Fruit fly (Drosophila melanogaster): ENCODE results near the gene Rassf.

Gene Rassf

DNA sequence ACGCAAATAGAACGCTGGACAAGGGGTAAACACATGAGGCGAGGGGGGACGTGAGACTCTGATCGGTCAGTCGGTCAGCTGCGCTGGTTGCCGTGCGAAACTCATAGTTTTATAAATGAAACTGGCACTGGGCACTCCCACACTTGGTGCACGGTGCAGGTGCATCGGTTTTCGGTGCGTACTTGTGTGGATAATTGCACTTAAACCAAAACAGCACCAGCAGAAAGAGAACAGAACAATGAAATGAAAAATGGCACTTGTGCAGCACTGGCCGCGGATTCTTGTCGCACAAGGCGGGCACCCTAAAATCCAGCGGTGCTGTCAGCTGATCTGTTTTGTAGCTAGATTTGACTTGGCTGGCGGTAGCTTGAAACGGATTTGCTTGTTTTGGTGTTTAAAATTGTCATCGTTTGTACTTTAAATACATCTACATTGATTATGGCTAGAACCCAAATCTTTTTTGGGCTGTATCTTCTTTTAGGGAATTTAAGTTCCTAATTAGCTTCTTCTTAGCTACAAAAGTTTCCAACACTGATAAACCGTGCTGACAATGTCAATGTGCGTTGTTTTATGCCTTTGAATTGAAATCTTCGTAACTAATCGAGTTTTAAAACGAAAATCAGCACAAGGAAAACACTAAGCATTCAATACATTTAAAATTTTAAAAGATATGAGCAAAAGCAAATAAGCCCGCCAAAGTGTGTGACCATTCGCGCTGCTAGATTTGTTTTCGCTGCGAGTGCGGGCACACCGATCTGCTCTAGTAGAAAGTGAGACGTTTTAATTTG is at the start of gene Rassf, which contains the start of gene CenB1A:
Rassf (minus strand) TSS at position 249 of the 788 bp plus-strand sequence.
CenB1A (plus strand) TSS at position 718 of the 788 bp plus-strand sequence.
- TF ChIP-seq CG13204 (GFP tag; optimal IDR thresholded peaks at IDR 0.05) (no peak), rn (GFP tag; IDR thresholded peaks at IDR 0.05) (no peak), CG32121 (GFP tag; IDR thresholded peaks at IDR 0.05) (peak; percentile 18; the same call in 1 of the 2 replicates), CG8301 (tag; optimal IDR thresholded peaks at IDR 0.05) (no peak), CG8159 (tag; optimal IDR thresholded peaks at IDR 0.05) (peak; percentile 1), CG17806 (tag; optimal IDR thresholded peaks at IDR 0.05) (no peak), Pif1B (GFP tag; optimal IDR thresholded peaks at IDR 0.05) (no peak), CG4496 (GFP tag; IDR thresholded peaks at IDR 0.05) (peak; percentile 65; the same call in 2 of the 3 replicates), CG12605 (GFP tag; IDR thresholded peaks at IDR 0.05) (no peak), gl (tag; optimal IDR thresholded peaks at IDR 0.05) (no peak), CG14655 (GFP tag; optimal IDR thresholded peaks at IDR 0.05) (no peak), Pif1A (GFP tag; optimal IDR thresholded peaks at IDR 0.05) (no peak), CG34367 (tag; optimal IDR thresholded peaks at IDR 0.05) (peak; percentile 5), EcR (GFP tag; optimal IDR thresholded peaks at IDR 0.05) (no peak), fd96Ca (GFP tag; IDR thresholded peaks at IDR 0.05) (peak; percentile 53; the same call in 1 of the 3 replicates), Snoo (tag; optimal IDR thresholded peaks at IDR 0.05) (no peak), CG15710 (tag; optimal IDR thresholded peaks at IDR 0.05) (peak; percentile 23), CG10348 (GFP tag; IDR thresholded peaks at IDR 0.05) (no peak), CG9948 (tag; optimal IDR thresholded peaks at IDR 0.05) (no peak), Ets98B (GFP tag; IDR thresholded peaks at IDR 0.05) (no peak; the same call in 1 of the 2 replicates), D1 (tag; optimal IDR thresholded peaks at IDR 0.05) (no peak)

DNA sequence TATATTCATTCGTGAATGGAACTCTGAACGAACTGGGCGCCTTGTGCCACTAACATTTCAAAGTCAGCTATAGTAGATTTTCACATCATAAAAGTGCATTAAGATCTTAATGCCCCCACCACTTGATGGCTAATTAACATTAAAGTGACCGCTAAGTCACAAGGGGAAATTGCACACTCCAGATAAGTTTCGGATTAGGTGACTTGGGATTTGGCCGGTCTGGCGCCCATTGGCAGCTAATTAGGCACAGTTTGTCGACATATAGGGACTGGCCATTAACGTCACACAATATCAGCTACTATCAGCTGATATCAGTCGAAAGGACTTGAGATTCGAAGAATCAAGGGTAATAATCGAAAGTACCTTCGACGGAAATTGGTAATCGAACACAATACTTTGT is 46.9 kb upstream of the Rassf start:
- TF ChIP-seq CG9948 (tag; optimal IDR thresholded peaks at IDR 0.05) (no peak), CG12605 (GFP tag; IDR thresholded peaks at IDR 0.05) (no peak), CG32121 (GFP tag; IDR thresholded peaks at IDR 0.05) (no peak), Pif1B (GFP tag; optimal IDR thresholded peaks at IDR 0.05) (no peak), CG10348 (GFP tag; IDR thresholded peaks at IDR 0.05) (no peak), CG8159 (tag; optimal IDR thresholded peaks at IDR 0.05) (no peak), CG17806 (tag; optimal IDR thresholded peaks at IDR 0.05) (no peak)

DNA sequence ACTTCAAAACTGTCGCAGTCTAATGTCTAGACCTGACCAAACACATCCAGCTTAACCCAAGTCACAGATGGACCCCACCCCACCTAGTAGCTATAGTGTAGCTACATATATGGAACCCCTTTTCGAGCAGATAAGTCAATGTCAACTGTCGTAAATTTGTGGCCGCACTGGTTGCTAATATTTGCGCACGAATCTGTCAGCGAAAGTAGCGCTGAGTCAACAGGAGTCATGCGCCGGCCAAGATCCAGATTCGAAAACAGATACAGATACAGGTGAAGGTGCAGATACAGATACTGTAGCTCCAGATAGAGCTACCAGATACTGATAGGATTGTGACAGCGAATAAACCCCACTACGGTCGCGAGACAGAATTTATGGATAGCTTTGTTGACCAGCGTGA is 46.4 kb upstream of the Rassf start:
- TF ChIP-seq Pif1B (GFP tag; optimal IDR thresholded peaks at IDR 0.05) (no peak), CG9948 (tag; optimal IDR thresholded peaks at IDR 0.05) (no peak), CG8301 (tag; optimal IDR thresholded peaks at IDR 0.05) (no peak), CG12605 (GFP tag; IDR thresholded peaks at IDR 0.05) (no peak), D1 (tag; optimal IDR thresholded peaks at IDR 0.05) (no peak), Ets98B (GFP tag; IDR thresholded peaks at IDR 0.05) (no peak), EcR (GFP tag; optimal IDR thresholded peaks at IDR 0.05) (no peak), fd96Ca (GFP tag; IDR thresholded peaks at IDR 0.05) (no peak), CG15710 (tag; optimal IDR thresholded peaks at IDR 0.05) (no peak), Snoo (tag; optimal IDR thresholded peaks at IDR 0.05) (no peak), gl (tag; optimal IDR thresholded peaks at IDR 0.05) (no peak), rn (GFP tag; IDR thresholded peaks at IDR 0.05) (no peak)

DNA sequence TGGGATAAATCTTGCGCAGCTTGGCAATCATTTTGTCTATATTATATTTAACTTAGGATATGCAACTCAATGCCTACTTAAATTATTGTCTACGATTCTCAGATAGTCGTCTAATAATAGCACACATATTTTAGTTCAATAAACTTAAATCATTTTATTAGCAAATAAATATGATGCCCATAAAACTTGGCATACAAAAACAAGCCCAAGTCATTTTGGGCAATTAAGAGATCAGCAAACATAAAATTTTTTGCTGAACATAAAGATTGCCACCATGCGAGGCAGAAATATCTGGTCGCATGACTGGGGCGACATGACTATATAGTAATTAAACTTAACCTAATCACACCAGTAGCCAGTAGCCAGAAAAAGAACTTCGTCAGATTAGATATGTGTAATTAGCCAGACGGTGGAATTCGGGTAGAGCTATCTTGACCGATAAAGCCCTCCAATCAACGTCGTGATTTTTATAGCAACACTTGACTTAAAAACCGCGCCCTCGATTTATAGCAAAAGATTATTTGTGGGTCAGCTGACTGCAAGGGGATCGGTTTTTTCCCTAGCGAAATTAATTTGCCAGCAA is 43.6 kb upstream of the Rassf start, which contains the start of gene CG13829:
CG13829 (minus strand) TSS at position 51 of the 583 bp plus-strand sequence.
- no peak for TF ChIP-seq CG10348 (GFP tag; IDR thresholded peaks at IDR 0.05)
- TF ChIP-seq EcR (GFP tag; optimal IDR thresholded peaks at IDR 0.05): no peak
- no peak for TF ChIP-seq CG12605 (GFP tag; IDR thresholded peaks at IDR 0.05)
- no peak for TF ChIP-seq CG8159 (tag; optimal IDR thresholded peaks at IDR 0.05)
- TF ChIP-seq CG15710 (tag; optimal IDR thresholded peaks at IDR 0.05): no peak
- no peak for TF ChIP-seq CG17806 (tag; optimal IDR thresholded peaks at IDR 0.05)
- TF ChIP-seq Snoo (tag; optimal IDR thresholded peaks at IDR 0.05): no peak
- TF ChIP-seq rn (GFP tag; IDR thresholded peaks at IDR 0.05): no peak
- TF ChIP-seq D1 (tag; optimal IDR thresholded peaks at IDR 0.05): no peak
- no peak for TF ChIP-seq gl (tag; optimal IDR thresholded peaks at IDR 0.05)
- TF ChIP-seq Pif1A (GFP tag; optimal IDR thresholded peaks at IDR 0.05): no peak
- no peak for TF ChIP-seq CG34367 (tag; optimal IDR thresholded peaks at IDR 0.05)
- TF ChIP-seq CG13204 (GFP tag; optimal IDR thresholded peaks at IDR 0.05): no peak
- no peak for TF ChIP-seq CG9948 (tag; optimal IDR thresholded peaks at IDR 0.05)
- no peak for TF ChIP-seq Ets98B (GFP tag; IDR thresholded peaks at IDR 0.05)
- TF ChIP-seq CG14655 (GFP tag; optimal IDR thresholded peaks at IDR 0.05): no peak
- TF ChIP-seq CG8301 (tag; optimal IDR thresholded peaks at IDR 0.05): no peak

DNA sequence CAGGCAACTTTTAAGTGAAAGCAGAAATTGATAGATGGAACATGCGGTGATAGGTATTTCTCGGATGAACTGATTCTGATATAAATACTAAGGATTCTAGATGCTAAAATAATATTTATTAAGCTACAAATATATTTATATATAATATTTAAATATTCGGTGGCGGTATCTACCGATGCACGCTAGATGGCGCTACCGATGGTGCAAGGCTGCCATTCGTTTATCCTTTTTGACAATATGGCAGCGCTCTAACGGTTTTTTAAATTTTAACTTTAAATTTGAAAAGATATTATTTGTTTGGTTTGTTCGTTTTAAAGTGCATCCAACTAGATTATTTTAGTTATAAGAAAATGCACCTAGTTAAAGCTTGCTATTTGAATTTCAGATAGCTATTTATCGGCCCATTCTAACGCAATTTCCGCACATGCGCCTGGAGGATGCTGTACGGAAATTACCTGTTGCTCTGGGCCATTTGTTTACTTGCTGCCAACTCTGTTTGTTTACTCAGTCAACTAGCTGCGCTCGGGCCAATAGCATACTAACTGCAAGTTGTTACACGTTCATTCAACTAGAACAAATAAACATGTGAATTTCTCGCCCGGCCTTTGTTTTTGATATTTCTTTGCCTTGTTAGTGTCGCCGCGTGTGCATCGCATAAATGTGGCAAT is 41.7 kb upstream of the Rassf start, which contains the start of gene VhaAC39-2:
VhaAC39-2 (minus strand) TSS at position 28 of the 668 bp plus-strand sequence.
- TF ChIP-seq CG12605 (GFP tag; IDR thresholded peaks at IDR 0.05) (peak; percentile 63; the same call in 1 of the 2 replicates), CG15710 (tag; optimal IDR thresholded peaks at IDR 0.05) (no peak), fd96Ca (GFP tag; IDR thresholded peaks at IDR 0.05) (no peak)

Measured in whole organism, pupa.